Fruit fly (Drosophila melanogaster) whole organism, prepupa: ENCODE results near the gene CG4968.

Experiments used
- CG10669 ChIP-seq: fragments of 200-800 bp; sonication (Bioruptor generic); optimal IDR thresholded peaks from 3 replicates; lab custom pipeline; 2018; ENCODE audit warnings: missing biosample characterization, mild to moderate bottlenecking, missing genetic modification characterization, moderate library complexity
- CG11294 ChIP-seq: fragments of 200-800 bp; sonication (Bioruptor generic); IDR thresholded peaks from 2 replicates; pipeline ENCODE4 v1.3.6; 2022; ENCODE audit warnings: missing biosample characterization, missing genetic modification characterization
- CG11762 ChIP-seq: fragments of 200-800 bp; sonication (Bioruptor generic); optimal IDR thresholded peaks from 3 replicates; lab custom pipeline; 2016; ENCODE audit warnings: missing biosample characterization, missing genetic modification characterization; ENCODE audit not compliant: insufficient read depth
- CG15336 ChIP-seq: fragments of 200-800 bp; sonication (Bioruptor generic); IDR thresholded peaks from 2 replicates; pipeline ENCODE4 v1.3.6; 2022; ENCODE audit warnings: missing biosample characterization, missing genetic modification characterization
- CG3032 ChIP-seq: fragments of 200-800 bp; optimal IDR thresholded peaks from 2 replicates; lab custom pipeline; 2019; ENCODE audit warnings: missing biosample characterization, mild to moderate bottlenecking, missing genetic modification characterization, moderate library complexity
- CG31627 ChIP-seq: fragments of 200-800 bp; sonication (Bioruptor generic); optimal IDR thresholded peaks from 3 replicates; lab custom pipeline; 2016; ENCODE audit warnings: missing biosample characterization, missing genetic modification characterization
- CG4318 ChIP-seq: fragments of 200-800 bp; sonication (Bioruptor generic); optimal IDR thresholded peaks from 3 replicates; lab custom pipeline; 2017; ENCODE audit warnings: missing biosample characterization, mild to moderate bottlenecking, missing genetic modification characterization
- CG6163 ChIP-seq: fragments of 200-800 bp; sonication (Bioruptor generic); IDR thresholded peaks from 3 replicates; pipeline ENCODE4 v1.3.6; 2022; ENCODE audit warnings: missing biosample characterization, missing genetic modification characterization
- CG6792 ChIP-seq: fragments of 200-800 bp; sonication (Bioruptor generic); optimal IDR thresholded peaks from 3 replicates; lab custom pipeline; 2016; ENCODE audit warnings: missing biosample characterization, missing genetic modification characterization
- CG6808 ChIP-seq: fragments of 200-800 bp; sonication (Bioruptor generic); optimal IDR thresholded peaks from 3 replicates; lab custom pipeline; 2017; ENCODE audit warnings: missing biosample characterization, missing genetic modification characterization, mild to moderate bottlenecking, moderate library complexity, missing genetic modification reagents
- CG7368 ChIP-seq: fragments of 200-800 bp; sonication (Bioruptor generic); optimal IDR thresholded peaks from 3 replicates; lab custom pipeline; 2016; ENCODE audit warnings: missing biosample characterization, missing genetic modification characterization
- CG8119 ChIP-seq: fragments of 200-800 bp; sonication (Bioruptor generic); IDR thresholded peaks from 3 replicates; pipeline ENCODE4 v1.3.6; 2022; ENCODE audit warnings: missing biosample characterization, missing genetic modification characterization
- CG8319 ChIP-seq: fragments of 200-800 bp; sonication (Bioruptor generic); optimal IDR thresholded peaks from 3 replicates; lab custom pipeline; 2016; ENCODE audit warnings: missing biosample characterization, missing genetic modification characterization
- Eip78C ChIP-seq: fragments of 200-800 bp; sonication (Bioruptor generic); peaks from one replicate; lab custom pipeline; 2016; ENCODE audit warnings: missing biosample characterization, missing genetic modification characterization
- Ets21C ChIP-seq: fragments of 200-800 bp; sonication (Bioruptor generic); optimal IDR thresholded peaks from 3 replicates; lab custom pipeline; 2016; ENCODE audit warnings: missing biosample characterization, missing genetic modification characterization
- Ets96B ChIP-seq: fragments of 200-800 bp; optimal IDR thresholded peaks from 2 replicates; lab custom pipeline; 2019; ENCODE audit warnings: missing biosample characterization, mild to moderate bottlenecking, missing genetic modification characterization, moderate library complexity
- OdsH ChIP-seq: fragments of 200-800 bp; sonication (Bioruptor generic); optimal IDR thresholded peaks from 3 replicates; lab custom pipeline; 2016; ENCODE audit warnings: missing biosample characterization, missing genetic modification characterization
- Smox ChIP-seq: fragments of 200-800 bp; sonication (Bioruptor generic); optimal IDR thresholded peaks from 3 replicates; lab custom pipeline; 2016; ENCODE audit warnings: missing biosample characterization, missing genetic modification characterization
- Sox102F ChIP-seq: fragments of 200-800 bp; sonication (Bioruptor generic); optimal IDR thresholded peaks from 2 replicates; lab custom pipeline; 2016; ENCODE audit warnings: missing biosample characterization, mild to moderate bottlenecking, missing genetic modification characterization
- Sox14 ChIP-seq: fragments of 200-800 bp; sonication (Bioruptor generic); optimal IDR thresholded peaks from 3 replicates; lab custom pipeline; 2016; ENCODE audit warnings: missing biosample characterization, missing genetic modification characterization
- acj6 ChIP-seq: fragments of 200-800 bp; sonication (Bioruptor generic); optimal IDR thresholded peaks from 3 replicates; lab custom pipeline; 2016; ENCODE audit warnings: missing biosample characterization, missing genetic modification characterization
- cyc ChIP-seq: fragments of 200-800 bp; sonication (Bioruptor generic); optimal IDR thresholded peaks from 3 replicates; lab custom pipeline; 2016; ENCODE audit warnings: missing biosample characterization, missing genetic modification characterization
- esn ChIP-seq: fragments of 200-800 bp; sonication (Bioruptor generic); optimal IDR thresholded peaks from 2 replicates; lab custom pipeline; 2016; ENCODE audit warnings: missing biosample characterization, mild to moderate bottlenecking, missing genetic modification characterization, moderate library complexity
- fd85E ChIP-seq: fragments of 200-800 bp; sonication (Bioruptor generic); optimal IDR thresholded peaks from 3 replicates; lab custom pipeline; 2016; ENCODE audit warnings: missing biosample characterization, missing genetic modification characterization
- fkh ChIP-seq: fragments of 200-800 bp; sonication (Bioruptor generic); optimal IDR thresholded peaks from 3 replicates; lab custom pipeline; 2017; ENCODE audit warnings: missing biosample characterization, mild to moderate bottlenecking, missing genetic modification characterization, moderate library complexity
- net ChIP-seq: fragments of 200-800 bp; sonication (Bioruptor generic); optimal IDR thresholded peaks from 3 replicates; lab custom pipeline; 2016; ENCODE audit warnings: missing biosample characterization, missing genetic modification characterization
- topi ChIP-seq: fragments of 200-800 bp; sonication (Bioruptor generic); optimal IDR thresholded peaks from 3 replicates; lab custom pipeline; 2016; ENCODE audit warnings: missing biosample characterization, missing genetic modification characterization

The CG4968 gene

dm6 chr2L:10299810-10300147, 6.9 kb upstream of the CG4968 start, which contains the start of gene CYLD (continued):
- peak; percentile 71; the same call in 2 of the 3 replicates for TF ChIP-seq CG8119
- TF ChIP-seq OdsH = peak; percentile 74
- peak; percentile 25 for TF ChIP-seq CG10669 (GFP tag; lab: Kevin White, UChicago)
- TF ChIP-seq, all 60 proteins: peak for 26

dm6 chr2L:10301918-10302317, 4.8 kb upstream of the CG4968 start, which contains the start of gene CG13138:
Gene CG13138 (minus strand): TSS chr2L:10302018.
- no peak for TF ChIP-seq cyc (GFP tag; lab: Kevin White, UChicago)
- TF ChIP-seq Eip78C (GFP tag; lab: Kevin White, UChicago) = peak; percentile 42
- TF ChIP-seq, all 60 proteins: peak for 1

dm6 chr2L:10303786-10304185, 2.9 kb upstream of the CG4968 start, which contains the start of gene nmd:
Gene nmd (minus strand): TSS chr2L:10303947.
- TF ChIP-seq Sox14 (GFP tag; lab: Kevin White, UChicago) (peak; percentile 34), CG10669 (GFP tag; lab: Kevin White, UChicago) (no peak), CG31627 (GFP tag; lab: Kevin White, UChicago) (peak; percentile 2), Eip78C (GFP tag; lab: Kevin White, UChicago) (peak; percentile 45), CG6808 (GFP tag; lab: Kevin White, UChicago) (no peak), fd85E (GFP tag; lab: Kevin White, UChicago) (no peak), CG7368 (GFP tag; lab: Kevin White, UChicago) (no peak), esn (GFP tag; lab: Kevin White, UChicago) (peak; percentile 30)

dm6 chr2L:10305538-10306147, 1.1 kb upstream of the CG4968 start:
- TF ChIP-seq Eip78C (GFP tag; lab: Kevin White, UChicago) (peak; percentile 39), CG15336 (GFP tag; lab: Robert Waterston, UW) (no peak), CG6163 (GFP tag; lab: Robert Waterston, UW) (no peak), acj6 (no peak), CG8119 (no peak)

- TF ChIP-seq esn (GFP tag; lab: Kevin White, UChicago) (peak; percentile 3), topi (GFP tag; lab: Kevin White, UChicago) (peak; percentile 1), fd85E (GFP tag; lab: Kevin White, UChicago) (no peak), CG4318 (GFP tag; lab: Kevin White, UChicago) (no peak)
- TF ChIP-seq, all 60 proteins: peak for 2
These were observed 4.1 kb downstream of the CG4968 start, which contains the start of gene Cdk5alpha for dm6 chr2L:10310614-10311382. Gene Cdk5alpha (minus strand): TSS chr2L:10310956.

dm6 chr2L:10311822-10312221, 5.1 kb downstream of the CG4968 start:
- TF ChIP-seq Smox = no peak
- no peak for TF ChIP-seq net
- no peak for TF ChIP-seq CG7368 (GFP tag; lab: Kevin White, UChicago)
- TF ChIP-seq Ets21C = no peak
- no peak for TF ChIP-seq CG11762 (GFP tag; lab: Kevin White, UChicago)
- no peak for TF ChIP-seq CG8319 (GFP tag; lab: Kevin White, UChicago)
- no peak for TF ChIP-seq CG11294 (GFP tag; lab: Robert Waterston, UW)
- TF ChIP-seq Sox102F (GFP tag; lab: Kevin White, UChicago) = no peak
- peak; percentile 69 for TF ChIP-seq fkh (GFP tag; lab: Kevin White, UChicago)

dm6 chr2L:10314327-10315210, 7.8 kb downstream of the CG4968 start, which contains the start of the genes Usp14 and CG4972:
Gene Usp14 (minus strand): TSS chr2L:10314396.
Gene CG4972 (plus strand): TSS chr2L:10314792.
- TF ChIP-seq esn (GFP tag; lab: Kevin White, UChicago) = peak; percentile 6
- no peak for TF ChIP-seq CG6792
- TF ChIP-seq Sox14 (GFP tag; lab: Kevin White, UChicago) = peak; percentile 21
- TF ChIP-seq fkh (GFP tag; lab: Kevin White, UChicago) = peak; percentile 25
- no peak for TF ChIP-seq Sox102F (GFP tag; lab: Kevin White, UChicago)
- peak; percentile 34 for TF ChIP-seq CG3032 (tag; lab: Kevin White, UChicago)
- no peak for TF ChIP-seq Ets96B (tag; lab: Kevin White, UChicago)
- TF ChIP-seq CG7368 (GFP tag; lab: Kevin White, UChicago) = no peak
- TF ChIP-seq topi (GFP tag; lab: Kevin White, UChicago) = peak; percentile 26
- peak; percentile 22 for TF ChIP-seq cyc (GFP tag; lab: Kevin White, UChicago)
